Worm (Caenorhabditis elegans): ENCODE data around the gene Y75B7AL.2.
A peak's percentile ranks its signal among the peaks of the same experiment; 100 is the strongest.

The Y75B7AL.2 gene

DNA sequence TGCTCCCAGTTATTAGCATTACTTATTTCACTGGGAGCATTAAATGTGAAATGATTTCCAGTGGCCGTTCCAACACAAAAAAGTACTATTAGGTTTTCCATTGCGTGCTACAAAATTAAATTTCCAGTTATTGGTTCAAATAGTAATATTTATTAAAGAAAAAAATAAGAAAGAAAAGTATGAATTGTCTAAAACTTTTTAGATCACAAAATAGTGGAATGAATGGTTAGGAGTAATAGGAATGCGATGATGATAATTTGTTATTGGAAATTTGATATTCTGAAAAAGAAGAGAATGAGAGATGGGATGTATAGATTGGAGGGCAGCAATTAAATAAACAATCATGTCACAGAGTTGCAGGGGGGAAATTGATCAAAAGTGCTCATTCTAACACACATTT, at the start of gene Y75B7AL.2:
Gene Y75B7AL.2, minus strand, starts transcription at position 101 of the 400 bp plus-strand sequence.
- TF ChIP-seq F37B4.10 (GFP tag; IDR thresholded peaks at IDR 0.05) (no peak), lin-54 (GFP tag; optimal IDR thresholded peaks at IDR 0.05) (no peak), ceh-40 (GFP tag; IDR thresholded peaks at IDR 0.05) (no peak), dpff-1 (tag; optimal IDR thresholded peaks at IDR 0.05) (no peak), repo-1 (tag; optimal IDR thresholded peaks at IDR 0.05) (no peak), sptf-2 (GFP tag; optimal IDR thresholded peaks at IDR 0.05) (no peak), attf-3 (GFP tag; conservative IDR thresholded peaks at IDR 0.05) (no peak), ZK185.1 (tag; optimal IDR thresholded peaks at IDR 0.05; ENCODE audit: poor library complexity, severe bottlenecking) (no peak), lin-26 (GFP tag; IDR thresholded peaks at IDR 0.05) (no peak)

- TF ChIP-seq hsf-1 (GFP tag; IDR thresholded peaks at IDR 0.05) = peak; percentile 91; the same call in 1 of the 2 replicates
- TF ChIP-seq madf-6 (GFP tag; IDR thresholded peaks at IDR 0.05) = 0 out of 2 replicates have a peak, but pooled peaks have one; percentile 27
These were observed 45.5 kb upstream of the Y75B7AL.2 start for ce11 chrV:1403482-1403881.

- no peak for TF ChIP-seq nfya-2 (GFP tag; IDR thresholded peaks at IDR 0.05)
- TF ChIP-seq B0019.2 (GFP tag; conservative IDR thresholded peaks at IDR 0.05) = no peak
These were observed 34.9 kb upstream of the Y75B7AL.2 start, which contains the start of gene Y75B7AR.1 for ce11 chrV:1392900-1393299. Y75B7AR.1 (minus strand) TSS chrV:1393000.

DNA sequence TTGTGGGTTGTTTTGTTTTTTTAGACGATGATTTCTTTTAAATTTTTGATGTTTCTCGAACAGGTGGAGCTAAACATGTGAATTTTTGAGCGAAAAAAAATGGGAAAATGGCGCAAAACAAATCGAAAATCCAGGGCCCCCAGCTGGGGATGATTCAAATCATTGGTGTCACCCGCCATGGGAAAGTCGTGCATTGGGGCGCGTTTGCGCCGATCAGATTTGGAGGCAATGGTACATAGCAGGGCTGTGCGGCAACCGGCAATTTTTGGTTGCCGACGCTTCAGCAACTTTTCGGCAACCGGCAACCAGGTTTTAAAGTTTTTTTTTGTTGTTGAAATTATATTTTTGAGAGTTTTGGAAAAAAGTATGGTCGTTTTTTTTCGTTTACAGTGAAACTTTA, 32.5 kb upstream of the Y75B7AL.2 start:
- TF ChIP-seq nhr-90 (tag; optimal IDR thresholded peaks at IDR 0.05) (no peak), ceh-100 (GFP tag; IDR thresholded peaks at IDR 0.05) (no peak), lin-26 (GFP tag; IDR thresholded peaks at IDR 0.05) (no peak), lsl-1 (GFP tag; optimal IDR thresholded peaks at IDR 0.05) (no peak), lir-1 (GFP tag; conservative IDR thresholded peaks at IDR 0.05) (no peak), C17E4.6 (GFP tag; IDR thresholded peaks at IDR 0.05) (no peak), mel-28 (tag; optimal IDR thresholded peaks at IDR 0.05; ENCODE audit: borderline replicate concordance) (no peak), Y95B8A.8 (GFP tag; IDR thresholded peaks at IDR 0.05) (no peak), F55B11.4 (tag; optimal IDR thresholded peaks at IDR 0.05; ENCODE audit: borderline replicate concordance, insufficient read depth) (no peak), bed-2 (GFP tag; IDR thresholded peaks at IDR 0.05) (no peak)

ce11 chrV:1389838-1390237, 31.9 kb upstream of the Y75B7AL.2 start:
- TF ChIP-seq akir-1 (GFP tag; optimal IDR thresholded peaks at IDR 0.05) (no peak), ztf-26 (tag; optimal IDR thresholded peaks at IDR 0.05) (no peak), nhr-80 (tag; optimal IDR thresholded peaks at IDR 0.05) (peak; percentile 48), madf-3 (GFP tag; IDR thresholded peaks at IDR 0.05) (no peak)

- TF ChIP-seq F23B12.7 (tag; optimal IDR thresholded peaks at IDR 0.05; ENCODE audit: insufficient read depth) (no peak), nhr-80 (tag; optimal IDR thresholded peaks at IDR 0.05) (peak; percentile 37)
These were observed 30.3 kb upstream of the Y75B7AL.2 start for ce11 chrV:1388247-1388646.

ce11 chrV:1383206-1383908, 25.4 kb upstream of the Y75B7AL.2 start, which contains the start of gene rga-4:
rga-4 (minus strand) TSS chrV:1383256.
- TF ChIP-seq cebp-1 (GFP tag; IDR thresholded peaks at IDR 0.05) (no peak), cebp-1 (tag; optimal IDR thresholded peaks at IDR 0.05) (peak; percentile 3), snpc-1.3 (tag; optimal IDR thresholded peaks at IDR 0.05; ENCODE audit: insufficient read depth) (peak; percentile 23), lin-35 (GFP tag; optimal IDR thresholded peaks at IDR 0.05) (peak in 1 of 3 experiments; percentile 4), ama-1 (optimal IDR thresholded peaks at IDR 0.05) (no peak), ama-1 (GFP tag; optimal IDR thresholded peaks at IDR 0.05) (no peak), efl-1 (GFP tag; optimal IDR thresholded peaks at IDR 0.05) (peak; percentile 11)

Data from whole organism, young adult.